Fruit fly (Drosophila melanogaster): ENCODE data around the gene mTerf5.

mTerf5 gene

dm6 chr3R:18243718-18244170 lies 20.3 kb upstream of the mTerf5 start (continued):
- TF ChIP-seq CG8319 (GFP tag; optimal IDR thresholded peaks at IDR 0.05) (no peak), CG3032 (tag; optimal IDR thresholded peaks at IDR 0.05) (peak; percentile 5), Eip78C (GFP tag) (peak; percentile 54), dac (GFP tag; optimal IDR thresholded peaks at IDR 0.05) (peak; percentile 11), pdm3 (GFP tag; optimal IDR thresholded peaks at IDR 0.05) (peak; percentile 40), lz (GFP tag; optimal IDR thresholded peaks at IDR 0.05) (peak; percentile 49), CG8632 (GFP tag; optimal IDR thresholded peaks at IDR 0.05) (peak; percentile 32), Hr4 (GFP tag; optimal IDR thresholded peaks at IDR 0.05) (peak; percentile 30)

dm6 chr3R:18243000-18243399 lies 19.5 kb upstream of the mTerf5 start:
- TF ChIP-seq CG10669 (GFP tag; optimal IDR thresholded peaks at IDR 0.05): no peak
- TF ChIP-seq lz (GFP tag; optimal IDR thresholded peaks at IDR 0.05): no peak
- peak; percentile 15; the same call in 1 of the 3 replicates for TF ChIP-seq CG6163 (GFP tag; IDR thresholded peaks at IDR 0.05)
- no peak for TF ChIP-seq CG7368 (GFP tag; optimal IDR thresholded peaks at IDR 0.05)
- TF ChIP-seq Met (GFP tag; optimal IDR thresholded peaks at IDR 0.05): no peak
- no peak for TF ChIP-seq OdsH (GFP tag; optimal IDR thresholded peaks at IDR 0.05)
- TF ChIP-seq Eip78C (GFP tag): peak; percentile 2
- 0 out of 3 replicates have a peak, but pooled peaks have one; percentile 5 for TF ChIP-seq eg (GFP tag; IDR thresholded peaks at IDR 0.05)
- no peak for TF ChIP-seq esn (GFP tag; optimal IDR thresholded peaks at IDR 0.05)
- no peak for TF ChIP-seq Gug (GFP tag; IDR thresholded peaks at IDR 0.05)

dm6 chr3R:18242089-18242955 lies 18.8 kb upstream of the mTerf5 start, which contains the start of the genes CG7156 and 14-3-3epsilon:
Gene CG7156, minus strand, starts transcription at chr3R:18242159.
Gene 14-3-3epsilon, plus strand, starts transcription at chr3R:18242531.
- TF ChIP-seq CG11762 (GFP tag; optimal IDR thresholded peaks at IDR 0.05; ENCODE audit: insufficient read depth): no peak
- TF ChIP-seq Sox102F (GFP tag; optimal IDR thresholded peaks at IDR 0.05): no peak
- peak; percentile 10 for TF ChIP-seq Blimp-1 (GFP tag; optimal IDR thresholded peaks at IDR 0.05)
- TF ChIP-seq Ets21C (GFP tag; optimal IDR thresholded peaks at IDR 0.05): no peak
- peak; percentile 56 for TF ChIP-seq CG9139 (GFP tag; optimal IDR thresholded peaks at IDR 0.05)
- TF ChIP-seq vri (GFP tag; optimal IDR thresholded peaks at IDR 0.05): no peak
- TF ChIP-seq CG10631 (GFP tag; optimal IDR thresholded peaks at IDR 0.05): peak; percentile 5
- peak; percentile 19; the same call in 1 of the 3 replicates for TF ChIP-seq CG8119 (GFP tag; IDR thresholded peaks at IDR 0.05)
- TF ChIP-seq CG31627 (GFP tag; optimal IDR thresholded peaks at IDR 0.05): peak; percentile 0
- TF ChIP-seq acj6 (GFP tag; optimal IDR thresholded peaks at IDR 0.05): peak; percentile 6
- TF ChIP-seq achi (GFP tag; optimal IDR thresholded peaks at IDR 0.05): peak; percentile 48
- TF ChIP-seq CG6792 (GFP tag; optimal IDR thresholded peaks at IDR 0.05): peak; percentile 17
- TF ChIP-seq CG32006 (GFP tag; optimal IDR thresholded peaks at IDR 0.05): no peak
- no peak for TF ChIP-seq Lpt (GFP tag; optimal IDR thresholded peaks at IDR 0.05)
- no peak for TF ChIP-seq dsx (GFP tag; optimal IDR thresholded peaks at IDR 0.05; ENCODE audit: poor library complexity, severe bottlenecking)
- no peak for TF ChIP-seq CG34406 (GFP tag; optimal IDR thresholded peaks at IDR 0.05)
- TF ChIP-seq CG15336 (GFP tag; IDR thresholded peaks at IDR 0.05): peak; percentile 16; the same call in 1 of the 2 replicates
- TF ChIP-seq net (GFP tag; optimal IDR thresholded peaks at IDR 0.05): no peak
- peak; percentile 3 for TF ChIP-seq cyc (GFP tag; optimal IDR thresholded peaks at IDR 0.05)
- no peak for TF ChIP-seq pdm3 (GFP tag; optimal IDR thresholded peaks at IDR 0.05)
- no peak for TF ChIP-seq fd85E (GFP tag; optimal IDR thresholded peaks at IDR 0.05)
- TF ChIP-seq CG3032 (tag; optimal IDR thresholded peaks at IDR 0.05): no peak
- peak; percentile 28 for TF ChIP-seq Smox (GFP tag; optimal IDR thresholded peaks at IDR 0.05)
- peak; percentile 48 for TF ChIP-seq svp (GFP tag)
- no peak for TF ChIP-seq Ets96B (tag; optimal IDR thresholded peaks at IDR 0.05)
- peak; percentile 44 for TF ChIP-seq CG6808 (GFP tag; optimal IDR thresholded peaks at IDR 0.05)
- TF ChIP-seq CG4318 (GFP tag; optimal IDR thresholded peaks at IDR 0.05): no peak
- TF ChIP-seq dac (GFP tag; optimal IDR thresholded peaks at IDR 0.05): no peak
- no peak for TF ChIP-seq salr (GFP tag; optimal IDR thresholded peaks at IDR 0.05)
- 0 out of 3 replicates have a peak, but pooled peaks have one; percentile 31 for TF ChIP-seq CG6163 (GFP tag; IDR thresholded peaks at IDR 0.05)
- TF ChIP-seq Eip75B (GFP tag; optimal IDR thresholded peaks at IDR 0.05): peak; percentile 23
- no peak for TF ChIP-seq CG7368 (GFP tag; optimal IDR thresholded peaks at IDR 0.05)
- TF ChIP-seq Sox15 (GFP tag; optimal IDR thresholded peaks at IDR 0.05): no peak
- TF ChIP-seq CG8632 (GFP tag; optimal IDR thresholded peaks at IDR 0.05): peak; percentile 18
- TF ChIP-seq topi (GFP tag; optimal IDR thresholded peaks at IDR 0.05): peak; percentile 20
- TF ChIP-seq CG10669 (GFP tag; optimal IDR thresholded peaks at IDR 0.05): no peak

Measured in whole organism, prepupa.